Worm (Caenorhabditis elegans) whole organism, L4 larva: ENCODE data around the gene nlr-1.

Experiments used
- F10B5.3 ChIP-seq: sonication (generic microtip); optimal IDR thresholded peaks from 2 replicates; lab custom pipeline; 2016; ENCODE audit warnings: mild to moderate bottlenecking, missing genetic modification characterization, missing compliant biosample characterization
- T26A8.4 ChIP-seq: fragments of 200-800 bp; sonication (Bioruptor generic); IDR thresholded peaks from 2 replicates; pipeline ENCODE4 v1.3.6; 2022; ENCODE audit warnings: missing genetic modification characterization, missing compliant biosample characterization
- Y48G9A.11 ChIP-seq: fragments of 200-800 bp; sonication (Bioruptor generic); IDR thresholded peaks from 2 replicates; pipeline ENCODE4 v1.3.6; 2022; ENCODE audit warnings: missing genetic modification reagents, missing genetic modification characterization, missing compliant biosample characterization
- Y5F2A.4 ChIP-seq: fragments of 200-800 bp; sonication (Bioruptor generic); optimal IDR thresholded peaks from 2 replicates; lab custom pipeline; 2018; ENCODE audit warnings: mild to moderate bottlenecking, missing genetic modification characterization, missing compliant biosample characterization
- aha-1 ChIP-seq: fragments of 150-350 bp; peaks from one replicate; lab custom pipeline; 2014; ENCODE audit warnings: missing biosample characterization, missing genetic modification characterization
- arid-1 ChIP-seq: fragments of 200-800 bp; sonication (Bioruptor generic); conservative IDR thresholded peaks from 2 replicates; pipeline ENCODE4 v1.3.6; 2022; ENCODE audit warnings: missing genetic modification reagents, missing genetic modification characterization, missing compliant biosample characterization
- ceh-82 ChIP-seq: sonication (generic microtip); optimal IDR thresholded peaks from 2 replicates; lab custom pipeline; 2017; ENCODE audit warnings: missing biosample characterization, missing genetic modification characterization
- cey-2 ChIP-seq: sonication (generic microtip); optimal IDR thresholded peaks from 3 replicates; lab custom pipeline; 2017; ENCODE audit warnings: missing genetic modification characterization, mild to moderate bottlenecking, missing compliant biosample characterization, antibody characterized with exemption, borderline replicate concordance; ENCODE audit not compliant: insufficient read depth
- daf-19 ChIP-seq: fragments of 200-800 bp; sonication (Bioruptor generic); conservative IDR thresholded peaks from 2 replicates; pipeline ENCODE4 v1.3.6; 2022; ENCODE audit warnings: missing genetic modification characterization, missing compliant biosample characterization
- daf-8 ChIP-seq: fragments of 200-800 bp; sonication (Bioruptor generic); IDR thresholded peaks from 2 replicates; pipeline ENCODE4 v1.3.6; 2022; ENCODE audit warnings: missing genetic modification characterization, missing compliant biosample characterization
- dmd-6 ChIP-seq: fragments of 200-800 bp; sonication (Bioruptor generic); IDR thresholded peaks from 2 replicates; pipeline ENCODE4 v1.3.6; 2022; ENCODE audit warnings: missing genetic modification reagents, missing genetic modification characterization, missing compliant biosample characterization
- dmd-8 ChIP-seq: fragments of 200-800 bp; sonication (Bioruptor generic); IDR thresholded peaks from 2 replicates; pipeline ENCODE4 v1.3.6; 2022; ENCODE audit warnings: missing genetic modification characterization, missing compliant biosample characterization
- dve-1 ChIP-seq: sonication (generic microtip); optimal IDR thresholded peaks from 2 replicates; lab custom pipeline; 2017; ENCODE audit warnings: antibody characterized with exemption, mild to moderate bottlenecking, missing genetic modification characterization, missing compliant biosample characterization; ENCODE audit not compliant: insufficient read depth
- gei-8 ChIP-seq: fragments of 200-800 bp; sonication (Bioruptor generic); optimal IDR thresholded peaks from 2 replicates; lab custom pipeline; 2018; ENCODE audit warnings: mild to moderate bottlenecking, missing genetic modification characterization, missing compliant biosample characterization
- hlh-11 ChIP-seq: fragments of 200-800 bp; sonication (Bioruptor generic); optimal IDR thresholded peaks from 2 replicates; lab custom pipeline; 2018; ENCODE audit warnings: mild to moderate bottlenecking, missing genetic modification characterization, missing compliant biosample characterization
- hlh-30 ChIP-seq: sonication (generic microtip); optimal IDR thresholded peaks from 2 replicates; lab custom pipeline; 2017; ENCODE audit warnings: antibody characterized with exemption, mild to moderate bottlenecking, missing genetic modification characterization, missing compliant biosample characterization; ENCODE audit not compliant: insufficient read depth
- lin-1 ChIP-seq: fragments of 200-800 bp; sonication (Bioruptor generic); IDR thresholded peaks from 2 replicates; pipeline ENCODE4 v1.3.6; 2022; ENCODE audit warnings: missing genetic modification reagents, missing genetic modification characterization, missing compliant biosample characterization
- lin-38 ChIP-seq: fragments of 200-800 bp; sonication (Bioruptor generic); IDR thresholded peaks from 2 replicates; pipeline ENCODE4 v1.3.6; 2022; ENCODE audit warnings: missing genetic modification reagents, missing genetic modification characterization, missing compliant biosample characterization
- mdt-29 ChIP-seq: fragments of 200-800 bp; sonication (Bioruptor generic); IDR thresholded peaks from 2 replicates; pipeline ENCODE4 v1.3.6; 2022; ENCODE audit warnings: missing genetic modification reagents, missing genetic modification characterization, missing compliant biosample characterization
- mxl-2 ChIP-seq: fragments of 200-800 bp; sonication (Bioruptor generic); conservative IDR thresholded peaks from 2 replicates; pipeline ENCODE4 v1.3.6; 2022; ENCODE audit warnings: missing genetic modification reagents, missing genetic modification characterization, missing compliant biosample characterization
- nhr-25 ChIP-seq: sonication (generic microtip); optimal IDR thresholded peaks from 2 replicates; lab custom pipeline; 2017; ENCODE audit warnings: missing genetic modification characterization, mild to moderate bottlenecking, missing compliant biosample characterization, antibody characterized with exemption, moderate library complexity, borderline replicate concordance; ENCODE audit not compliant: insufficient read depth
- nhr-28 ChIP-seq: fragments of 150-350 bp; optimal IDR thresholded peaks from 2 replicates; lab custom pipeline; 2014; ENCODE audit warnings: missing biosample characterization, missing genetic modification characterization
- nhr-42 ChIP-seq: fragments of 200-800 bp; sonication (Bioruptor generic); IDR thresholded peaks from 2 replicates; pipeline ENCODE4 v1.3.6; 2022; ENCODE audit warnings: missing genetic modification characterization, missing compliant biosample characterization
- pha-4 ChIP-seq, 2 experiments: fragments of 150-350 bp in 1 of 2; fragments of 200-800 bp in 1 of 2; sonication (Bioruptor generic) in 1 of 2; IDR thresholded peaks in 1 of 2; optimal IDR thresholded peaks in 1 of 2; 2 replicates each; pipeline versions ENCODE4 v1.3.6 to Lab custom; 2014 to 2022; ENCODE audit warnings: missing genetic modification characterization in 2 of 2, missing genetic modification reagents in 2 of 2, missing biosample characterization in 1 of 2, missing compliant biosample characterization in 1 of 2
- rbr-2 ChIP-seq: sonication (generic microtip); optimal IDR thresholded peaks from 2 replicates; lab custom pipeline; 2016; ENCODE audit warnings: missing genotype, missing genetic modification characterization, missing compliant biosample characterization
- skn-1 ChIP-seq: fragments of 150-350 bp; optimal IDR thresholded peaks from 2 replicates; lab custom pipeline; 2014; ENCODE audit warnings: missing biosample characterization, missing genetic modification characterization
- snpc-1.2 ChIP-seq: fragments of 200-800 bp; sonication (Bioruptor generic); IDR thresholded peaks from 2 replicates; pipeline ENCODE4 v1.3.6; 2022; ENCODE audit warnings: missing genetic modification reagents, missing genetic modification characterization, missing compliant biosample characterization
- snpc-4 ChIP-seq: fragments of 150-350 bp; optimal IDR thresholded peaks from 2 replicates; lab custom pipeline; 2014; ENCODE audit warnings: missing biosample characterization, missing genetic modification characterization
- spr-1 ChIP-seq: sonication (generic microtip); optimal IDR thresholded peaks from 2 replicates; lab custom pipeline; 2016; ENCODE audit warnings: mild to moderate bottlenecking, missing genetic modification characterization, missing compliant biosample characterization
- tag-97 ChIP-seq: fragments of 200-800 bp; sonication (Bioruptor generic); IDR thresholded peaks from 2 replicates; pipeline ENCODE4 v1.3.6; 2022; ENCODE audit warnings: missing genetic modification characterization, missing compliant biosample characterization
- tra-1 ChIP-seq: fragments of 200-800 bp; sonication (Bioruptor generic); IDR thresholded peaks from 2 replicates; pipeline ENCODE4 v1.3.6; 2022; ENCODE audit warnings: missing genetic modification reagents, missing genetic modification characterization, missing compliant biosample characterization
- unc-62 ChIP-seq, 3 experiments: fragments of 150-350 bp in 1 of 3; sonication (generic microtip); optimal IDR thresholded peaks in 2 of 3; peaks in 1 of 3; 1 replicate in 1 of 3; 2 replicates in 2 of 3; lab custom pipeline; 2014 to 2017; ENCODE audit warnings: missing biosample characterization in 3 of 3, missing genetic modification characterization in 3 of 3, missing genetic modification reagents in 3 of 3, missing genotype in 1 of 3
- vab-7 ChIP-seq: fragments of 200-800 bp; sonication (Bioruptor generic); IDR thresholded peaks from 2 replicates; pipeline ENCODE4 v1.3.6; 2022; ENCODE audit warnings: missing genetic modification reagents, missing genetic modification characterization, missing compliant biosample characterization
- zag-1 ChIP-seq: fragments of 150-350 bp; optimal IDR thresholded peaks from 2 replicates; lab custom pipeline; 2014; ENCODE audit warnings: missing biosample characterization, missing genetic modification characterization
- zip-11 ChIP-seq: fragments of 200-800 bp; sonication (Bioruptor generic); IDR thresholded peaks from 2 replicates; pipeline ENCODE4 v1.3.6; 2022; ENCODE audit warnings: missing genetic modification characterization, missing compliant biosample characterization

The nlr-1 gene

DNA sequence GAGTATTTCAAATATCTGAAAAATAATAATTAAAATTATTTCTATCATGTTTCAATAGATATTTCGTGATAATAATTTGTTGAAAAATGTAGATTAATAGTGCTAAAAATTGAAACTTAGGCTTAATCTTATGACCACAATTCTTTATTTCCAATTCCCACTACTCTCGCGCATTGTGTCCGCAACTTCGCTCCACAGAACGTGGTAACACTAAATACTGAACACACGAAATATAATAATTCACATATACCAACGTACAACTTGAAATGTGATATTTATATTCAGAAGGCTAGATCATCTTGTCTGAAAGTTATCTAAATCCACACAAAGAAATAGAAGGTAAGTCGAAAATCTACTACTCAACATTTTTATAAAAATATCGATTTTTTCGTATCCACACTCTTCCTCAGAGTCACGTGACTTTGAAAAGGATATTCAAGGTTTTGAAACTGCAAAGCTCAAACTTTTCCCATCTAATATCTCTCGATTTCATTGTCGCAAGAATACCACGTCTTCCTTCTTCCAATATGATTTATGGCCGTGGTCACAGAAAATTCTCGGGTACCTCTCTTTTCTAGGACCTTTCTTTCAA lies 21.4 kb downstream of the nlr-1 start, which contains the start of gene eri-12 (continued):
- TF ChIP-seq tra-1: no peak
- no peak for TF ChIP-seq pha-4 (GFP tag; IDR thresholded peaks at IDR 0.05; lab: Robert Waterston, UW)
- no peak for TF ChIP-seq pha-4 (tag; optimal IDR thresholded peaks at IDR 0.05; lab: Kevin White, UChicago)
- no peak for TF ChIP-seq snpc-4
- no peak for TF ChIP-seq dve-1 (tag; lab: Kevin White, UChicago)
- TF ChIP-seq F10B5.3 (tag; lab: Kevin White, UChicago): no peak
- TF ChIP-seq rbr-2 (tag; lab: Kevin White, UChicago): no peak
- no peak for TF ChIP-seq dmd-6 (GFP tag; lab: Robert Waterston, UW)
- TF ChIP-seq, all 104 proteins: peak for 5

- no peak for TF ChIP-seq skn-1 (tag; lab: Kevin White, UChicago)
- TF ChIP-seq arid-1: no peak
- no peak for TF ChIP-seq snpc-1.2
- TF ChIP-seq Y5F2A.4: no peak
- no peak for TF ChIP-seq T26A8.4 (GFP tag; lab: Robert Waterston, UW)
- no peak for TF ChIP-seq spr-1
- TF ChIP-seq zip-11 (GFP tag; lab: Robert Waterston, UW): no peak
Measured at ce11 chrIV:12154195-12154677, 23.9 kb downstream of the nlr-1 start, which contains the start of gene B0001.7. Gene B0001.7 (minus strand): TSS chrIV:12154245.

DNA sequence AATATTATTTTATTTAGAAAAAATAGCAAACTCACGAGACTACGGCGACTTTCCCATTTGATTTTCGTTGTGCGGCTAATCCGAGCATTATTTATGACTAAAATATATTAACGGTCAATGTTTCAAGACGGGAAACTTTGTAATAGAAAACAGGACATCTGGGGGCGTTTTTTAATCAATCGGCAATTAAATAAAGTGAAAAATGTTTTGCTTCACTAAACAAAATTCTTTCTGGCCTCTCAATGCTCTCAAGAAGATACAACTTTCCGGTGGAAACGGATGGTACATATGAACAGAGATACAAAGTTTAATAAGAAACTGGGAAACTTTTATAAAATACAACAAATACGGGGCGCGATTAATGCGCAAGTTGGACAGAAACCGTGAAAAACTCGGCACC lies 27.3 kb downstream of the nlr-1 start, which contains the start of gene B0001.2:
B0001.2 (minus strand) TSS at position 101 of the 400 bp plus-strand sequence.
- no peak for TF ChIP-seq nhr-28 (tag; lab: Kevin White, UChicago)
- no peak for TF ChIP-seq vab-7 (GFP tag; lab: Robert Waterston, UW)
- TF ChIP-seq nhr-25 (tag; lab: Kevin White, UChicago): no peak
- TF ChIP-seq daf-8 (GFP tag; lab: Robert Waterston, UW): no peak
- no peak for TF ChIP-seq hlh-11 (tag; lab: Kevin White, UChicago)
- no peak for TF ChIP-seq lin-1 (GFP tag; lab: Robert Waterston, UW)
- TF ChIP-seq nhr-42: no peak
- TF ChIP-seq dve-1 (tag; lab: Kevin White, UChicago): no peak
- no peak for TF ChIP-seq spr-1
- TF ChIP-seq zag-1: no peak
- no peak for TF ChIP-seq arid-1
- no peak for TF ChIP-seq snpc-4
- no peak for TF ChIP-seq aha-1 (tag; lab: Kevin White, UChicago)
- TF ChIP-seq daf-19 (GFP tag; lab: Robert Waterston, UW): no peak
- no peak for TF ChIP-seq lin-38 (GFP tag; lab: Robert Waterston, UW)
- no peak for TF ChIP-seq cey-2 (tag; lab: Kevin White, UChicago)
- TF ChIP-seq ceh-82 (tag; lab: Kevin White, UChicago): no peak
- no peak for TF ChIP-seq gei-8
- TF ChIP-seq hlh-30 (tag; lab: Kevin White, UChicago): no peak

DNA sequence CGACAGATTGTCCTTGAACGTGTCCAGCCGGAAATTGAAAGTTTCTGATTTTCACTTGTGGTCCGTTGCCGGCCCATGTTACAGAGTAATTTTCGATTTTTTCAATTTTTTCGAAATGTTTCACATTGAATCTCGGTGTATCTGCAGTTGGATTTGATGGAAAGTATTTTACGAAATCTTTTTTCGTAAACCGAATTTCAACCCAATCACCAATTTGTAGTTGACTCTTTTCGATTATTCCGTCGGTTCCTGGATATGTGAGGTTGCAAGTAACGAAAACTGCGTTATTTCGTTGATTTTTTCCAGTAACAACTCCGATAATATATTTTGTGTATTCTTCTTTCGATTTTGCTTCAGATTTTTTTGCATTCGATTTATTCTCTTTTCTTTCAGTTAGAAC lies 28.5 kb downstream of the nlr-1 start:
- TF ChIP-seq daf-19 (GFP tag; lab: Robert Waterston, UW): no peak
- no peak for TF ChIP-seq mxl-2 (GFP tag; lab: Robert Waterston, UW)
- TF ChIP-seq unc-62 (GFP tag; optimal IDR thresholded peaks at IDR 0.05 in 1 of 2; lab: Kevin White, UChicago): peak in 1 of 2 experiments; percentile 92
- TF ChIP-seq unc-62 (tag; optimal IDR thresholded peaks at IDR 0.05; lab: Kevin White, UChicago): no peak
- TF ChIP-seq tag-97: no peak
- no peak for TF ChIP-seq dmd-8 (GFP tag; lab: Robert Waterston, UW)
- no peak for TF ChIP-seq Y48G9A.11
- TF ChIP-seq aha-1 (tag; lab: Kevin White, UChicago): no peak
- TF ChIP-seq ceh-82 (tag; lab: Kevin White, UChicago): no peak
- no peak for TF ChIP-seq mdt-29
- TF ChIP-seq, all 104 proteins: peak for 1
